Fruit fly (Drosophila melanogaster): Measurements from ENCODE around the gene Nle.

dm6 chr2L:549637-550036 lies 18.3 kb downstream of the Nle start:
- TF ChIP-seq OdsH (GFP tag; optimal IDR thresholded peaks at IDR 0.05) (no peak), Lpt (GFP tag; optimal IDR thresholded peaks at IDR 0.05) (no peak), Met (GFP tag; optimal IDR thresholded peaks at IDR 0.05) (no peak), Ets21C (GFP tag; optimal IDR thresholded peaks at IDR 0.05) (no peak), CG8119 (GFP tag; IDR thresholded peaks at IDR 0.05) (no peak), spab (GFP tag; optimal IDR thresholded peaks at IDR 0.05) (no peak), Hr38 (GFP tag; optimal IDR thresholded peaks at IDR 0.05) (no peak), Gug (GFP tag; IDR thresholded peaks at IDR 0.05) (no peak), CG3919 (GFP tag; optimal IDR thresholded peaks at IDR 0.05) (no peak), esn (GFP tag; optimal IDR thresholded peaks at IDR 0.05) (no peak), topi (GFP tag; optimal IDR thresholded peaks at IDR 0.05) (no peak), Ets96B (tag; optimal IDR thresholded peaks at IDR 0.05) (no peak), CG3032 (tag; optimal IDR thresholded peaks at IDR 0.05) (no peak)

All from whole organism, prepupa.